Fruit fly (Drosophila melanogaster) whole organism, embryonic: ENCODE measurements around the gene Bhmt.

Experiments used
- ATbp ChIP-seq: fragments of 200-800 bp; sonication (Bioruptor generic); optimal IDR thresholded peaks from 2 replicates; lab custom pipeline; 2017; ENCODE audit warnings: missing biosample characterization, mild to moderate bottlenecking, missing genetic modification characterization, missing genetic modification reagents
- BEAF-32 ChIP-seq: fragments of 200-800 bp; sonication (Bioruptor generic); optimal IDR thresholded peaks from 3 replicates; lab custom pipeline; 2017; ENCODE audit warnings: missing biosample characterization, missing genetic modification characterization, mild to moderate bottlenecking, moderate library complexity, missing genetic modification reagents
- CG10959 ChIP-seq: fragments of 200-800 bp; sonication (Bioruptor generic); IDR thresholded peaks from 2 replicates; pipeline ENCODE4 v1.3.6; 2022; ENCODE audit warnings: missing biosample characterization, missing genetic modification characterization
- CG15514 ChIP-seq: fragments of 200-800 bp; sonication (Bioruptor generic); optimal IDR thresholded peaks from 3 replicates; lab custom pipeline; 2017; ENCODE audit warnings: missing biosample characterization, missing genetic modification characterization, mild to moderate bottlenecking, moderate library complexity, missing genetic modification reagents
- CG15601 ChIP-seq: fragments of 200-800 bp; sonication (Bioruptor generic); optimal IDR thresholded peaks from 3 replicates; lab custom pipeline; 2019; ENCODE audit warnings: missing biosample characterization, mild to moderate bottlenecking, missing genetic modification characterization, moderate library complexity
- CG1602 ChIP-seq: fragments of 200-800 bp; sonication (Bioruptor generic); optimal IDR thresholded peaks from 3 replicates; lab custom pipeline; 2016; ENCODE audit warnings: missing biosample characterization, missing genetic modification characterization
- CG16863 ChIP-seq: fragments of 200-800 bp; sonication (Bioruptor generic); optimal IDR thresholded peaks from 3 replicates; lab custom pipeline; 2016; ENCODE audit warnings: missing biosample characterization, missing genetic modification characterization
- CG17568 ChIP-seq: fragments of 200-800 bp; sonication (Bioruptor generic); optimal IDR thresholded peaks from 2 replicates; lab custom pipeline; 2018; ENCODE audit warnings: missing biosample characterization, mild to moderate bottlenecking, missing genetic modification characterization, moderate library complexity
- CG18011 ChIP-seq: fragments of 200-800 bp; sonication (Bioruptor generic); optimal IDR thresholded peaks from 2 replicates; lab custom pipeline; 2017; ENCODE audit warnings: missing biosample characterization, missing genetic modification characterization, mild to moderate bottlenecking, moderate library complexity, missing genotype
- CG3065 ChIP-seq: fragments of 200-800 bp; sonication (Bioruptor generic); optimal IDR thresholded peaks from 2 replicates; lab custom pipeline; 2016; ENCODE audit warnings: missing biosample characterization, missing genetic modification characterization
- CG31388 ChIP-seq: fragments of 200-800 bp; sonication (Bioruptor generic); optimal IDR thresholded peaks from 2 replicates; lab custom pipeline; 2016; ENCODE audit warnings: missing biosample characterization, missing genetic modification characterization
- CG3281 ChIP-seq: fragments of 200-800 bp; sonication (Bioruptor generic); optimal IDR thresholded peaks from 3 replicates; lab custom pipeline; 2017; ENCODE audit warnings: missing biosample characterization, mild to moderate bottlenecking, missing genetic modification characterization
- CG3726 ChIP-seq: fragments of 200-800 bp; sonication (Bioruptor generic); IDR thresholded peaks from 3 replicates; pipeline ENCODE4, ENCODE4 v1.3.6; 2022; ENCODE audit warnings: missing biosample characterization, missing genetic modification characterization
- CG6683 ChIP-seq: fragments of 200-800 bp; sonication (Bioruptor generic); optimal IDR thresholded peaks from 2 replicates; lab custom pipeline; 2017; ENCODE audit warnings: missing biosample characterization, mild to moderate bottlenecking, missing genetic modification characterization, missing genetic modification reagents
- CG6791 ChIP-seq: fragments of 200-800 bp; sonication (Bioruptor generic); IDR thresholded peaks from 3 replicates; pipeline ENCODE4 v1.3.6; 2022; ENCODE audit warnings: missing biosample characterization, missing genetic modification characterization; ENCODE audit not compliant: partially characterized antibody
- CG7271 ChIP-seq: fragments of 200-800 bp; sonication (Bioruptor generic); optimal IDR thresholded peaks from 2 replicates; lab custom pipeline; 2018; ENCODE audit warnings: missing biosample characterization, mild to moderate bottlenecking, missing genetic modification characterization, moderate library complexity
- CG7786 ChIP-seq: fragments of 200-800 bp; sonication (Bioruptor generic); optimal IDR thresholded peaks from 2 replicates; lab custom pipeline; 2016; ENCODE audit warnings: missing biosample characterization, missing genetic modification characterization
- CG7987 ChIP-seq: fragments of 200-800 bp; sonication (Bioruptor generic); optimal IDR thresholded peaks from 2 replicates; lab custom pipeline; 2018; ENCODE audit warnings: missing biosample characterization, mild to moderate bottlenecking, missing genetic modification characterization, moderate library complexity
- CG9876 ChIP-seq: fragments of 200-800 bp; sonication (Bioruptor generic); optimal IDR thresholded peaks from 2 replicates; lab custom pipeline; 2016; ENCODE audit warnings: missing biosample characterization, missing genetic modification characterization
- D19A ChIP-seq: fragments of 200-800 bp; optimal IDR thresholded peaks from 3 replicates; lab custom pipeline; 2019; ENCODE audit warnings: missing biosample characterization, mild to moderate bottlenecking, missing genetic modification characterization, moderate library complexity
- GATAe ChIP-seq: fragments of 200-800 bp; sonication (Bioruptor generic); conservative IDR thresholded peaks from 2 replicates; pipeline ENCODE4 v1.3.6; 2022; ENCODE audit warnings: missing biosample characterization, missing genetic modification characterization
- Gsc ChIP-seq: fragments of 200-800 bp; sonication (Bioruptor generic); IDR thresholded peaks from 2 replicates; pipeline ENCODE4 v1.3.6; 2022; ENCODE audit warnings: missing biosample characterization, missing genetic modification characterization
- Gug ChIP-seq: fragments of 200-800 bp; sonication (Bioruptor generic); IDR thresholded peaks from 4 replicates; pipeline ENCODE4 v1.3.6; 2022; ENCODE audit warnings: missing biosample characterization, missing genetic modification characterization
- HLH54F ChIP-seq: fragments of 200-800 bp; sonication (Bioruptor generic); optimal IDR thresholded peaks from 3 replicates; lab custom pipeline; 2016; ENCODE audit warnings: missing biosample characterization, missing genetic modification characterization
- Lim3 ChIP-seq: fragments of 200-800 bp; sonication (Bioruptor generic); IDR thresholded peaks from 2 replicates; pipeline ENCODE4 v1.3.6; 2022; ENCODE audit warnings: missing biosample characterization, missing genetic modification characterization
- MBD-R2 ChIP-seq: fragments of 200-800 bp; sonication (Bioruptor generic); IDR thresholded peaks from 2 replicates; pipeline ENCODE4 v1.3.6; 2022; ENCODE audit warnings: missing biosample characterization, missing genetic modification characterization
- Med ChIP-seq: fragments of 200-800 bp; sonication (Bioruptor generic); peaks from one replicate; lab custom pipeline; 2016; ENCODE audit warnings: missing biosample characterization, missing genetic modification characterization, mild to moderate bottlenecking, inconsistent platforms, moderate library complexity
- Oaz ChIP-seq: fragments of 200-800 bp; sonication (Bioruptor generic); IDR thresholded peaks from 2 replicates; pipeline ENCODE4 v1.3.6; 2022; ENCODE audit warnings: missing biosample characterization, missing genetic modification characterization
- Pdp1 ChIP-seq, 2 experiments: fragments of 200-800 bp; sonication (Bioruptor generic); optimal IDR thresholded peaks; 3 replicates each; lab custom pipeline; 2016; ENCODE audit warnings: missing biosample characterization in 2 of 2, missing genetic modification characterization in 2 of 2, mild to moderate bottlenecking in 1 of 2, moderate library complexity in 1 of 2
- TFAM ChIP-seq: fragments of 200-800 bp; sonication (Bioruptor generic); optimal IDR thresholded peaks from 2 replicates; lab custom pipeline; 2017; ENCODE audit warnings: missing biosample characterization, missing genetic modification characterization, inconsistent platforms
- Xbp1 ChIP-seq: fragments of 200-800 bp; sonication (Bioruptor generic); optimal IDR thresholded peaks from 3 replicates; lab custom pipeline; 2016; ENCODE audit warnings: missing biosample characterization, mild to moderate bottlenecking, missing genetic modification characterization
- Xrp1 ChIP-seq: fragments of 200-800 bp; sonication (Bioruptor generic); IDR thresholded peaks from 2 replicates; pipeline ENCODE4 v1.3.6; 2022; ENCODE audit warnings: missing biosample characterization, missing genetic modification characterization
- al ChIP-seq: fragments of 200-800 bp; sonication (Bioruptor generic); IDR thresholded peaks from 2 replicates; pipeline ENCODE4 v1.3.6; 2022; ENCODE audit warnings: missing biosample characterization, missing genetic modification characterization
- ash1 ChIP-seq: fragments of 200-800 bp; sonication (Bioruptor generic); optimal IDR thresholded peaks from 2 replicates; lab custom pipeline; 2018; ENCODE audit warnings: missing biosample characterization, mild to moderate bottlenecking, missing genetic modification characterization
- bcd ChIP-seq: fragments of 200-800 bp; sonication (Bioruptor generic); optimal IDR thresholded peaks from 2 replicates; lab custom pipeline; 2017; ENCODE audit warnings: missing biosample characterization, mild to moderate bottlenecking, missing genetic modification characterization
- dan ChIP-seq: fragments of 200-800 bp; sonication (Bioruptor generic); IDR thresholded peaks from 2 replicates; pipeline ENCODE4 v1.3.6; 2022; ENCODE audit warnings: missing biosample characterization, missing genetic modification characterization
- dati ChIP-seq: fragments of 200-800 bp; sonication (Bioruptor generic); IDR thresholded peaks from 2 replicates; pipeline ENCODE4 v1.3.6; 2022; ENCODE audit warnings: missing biosample characterization, missing genetic modification characterization
- dpn ChIP-seq, 2 experiments: fragments of 200-800 bp; sonication (Bioruptor generic); optimal IDR thresholded peaks; 3 replicates each; lab custom pipeline; 2016; ENCODE audit warnings: missing biosample characterization in 2 of 2, missing genetic modification characterization in 2 of 2
- fd102C ChIP-seq: fragments of 200-800 bp; sonication (Bioruptor generic); optimal IDR thresholded peaks from 2 replicates; lab custom pipeline; 2018; ENCODE audit warnings: missing biosample characterization, mild to moderate bottlenecking, missing genetic modification characterization, moderate library complexity
- fd96Cb ChIP-seq: fragments of 200-800 bp; sonication (Bioruptor generic); optimal IDR thresholded peaks from 2 replicates; lab custom pipeline; 2018; ENCODE audit warnings: missing biosample characterization, mild to moderate bottlenecking, missing genetic modification characterization, moderate library complexity
- gcm ChIP-seq: fragments of 200-800 bp; sonication (Bioruptor generic); optimal IDR thresholded peaks from 2 replicates; lab custom pipeline; 2019; ENCODE audit warnings: missing biosample characterization, mild to moderate bottlenecking, missing genetic modification characterization, moderate library complexity
- gem ChIP-seq: fragments of 200-800 bp; sonication (Bioruptor generic); optimal IDR thresholded peaks from 2 replicates; lab custom pipeline; 2019; ENCODE audit warnings: missing biosample characterization, mild to moderate bottlenecking, missing genetic modification characterization, moderate library complexity
- gsb-n ChIP-seq: fragments of 200-800 bp; sonication (Bioruptor generic); optimal IDR thresholded peaks from 3 replicates; lab custom pipeline; 2018; ENCODE audit warnings: missing biosample characterization, mild to moderate bottlenecking, missing genetic modification characterization
- hth ChIP-seq: fragments of >200 bp; optimal IDR thresholded peaks from 2 replicates; lab custom pipeline; 2017; ENCODE audit warnings: inconsistent platforms
- mam ChIP-seq: fragments of 200-800 bp; sonication (Bioruptor generic); optimal IDR thresholded peaks from 3 replicates; lab custom pipeline; 2016; ENCODE audit warnings: missing biosample characterization, missing genetic modification characterization
- pum ChIP-seq: fragments of 200-800 bp; sonication (Bioruptor generic); optimal IDR thresholded peaks from 2 replicates; lab custom pipeline; 2016; ENCODE audit warnings: missing biosample characterization, missing genetic modification characterization
- sens ChIP-seq: fragments of 200-800 bp; sonication (Bioruptor generic); peaks from one replicate; lab custom pipeline; 2016; ENCODE audit warnings: missing biosample characterization, missing genetic modification characterization
- sens-2 ChIP-seq: fragments of 200-800 bp; sonication (Bioruptor generic); IDR thresholded peaks from 2 replicates; pipeline ENCODE4 v1.3.6; 2022; ENCODE audit warnings: missing biosample characterization, missing genetic modification characterization
- shn ChIP-seq: fragments of 200-800 bp; sonication (Bioruptor generic); optimal IDR thresholded peaks from 3 replicates; lab custom pipeline; 2016; ENCODE audit warnings: missing biosample characterization, missing genetic modification characterization
- tio ChIP-seq: fragments of 200-800 bp; sonication (Bioruptor generic); optimal IDR thresholded peaks from 2 replicates; lab custom pipeline; 2017; ENCODE audit warnings: missing biosample characterization, missing genetic modification characterization, inconsistent platforms
- tx ChIP-seq: fragments of 200-800 bp; sonication (Bioruptor generic); optimal IDR thresholded peaks from 2 replicates; lab custom pipeline; 2016; ENCODE audit warnings: missing biosample characterization, missing genetic modification characterization
- zfh2 ChIP-seq: fragments of 200-800 bp; sonication (Bioruptor generic); optimal IDR thresholded peaks from 2 replicates; lab custom pipeline; 2016; ENCODE audit warnings: missing biosample characterization, missing genetic modification characterization

Gene Bhmt

DNA sequence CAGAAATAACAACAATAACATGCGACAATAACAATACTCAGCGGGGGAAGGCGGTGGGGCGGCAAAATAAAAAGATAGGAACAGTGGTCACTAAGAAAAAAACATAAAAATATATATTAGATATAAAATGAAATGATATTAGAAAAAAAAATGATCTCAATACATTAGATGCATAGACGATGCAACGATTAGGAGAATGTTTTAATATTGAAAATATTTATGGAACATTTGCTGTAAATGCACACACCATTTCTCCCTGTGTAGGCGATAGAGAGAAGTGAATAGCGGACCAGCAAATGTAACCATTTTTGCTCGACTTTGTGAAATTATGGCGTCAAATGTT, 9.1 kb upstream of the Bhmt start (continued):
- peak; percentile 45 to 63 for TF ChIP-seq dpn (GFP tag; optimal IDR thresholded peaks at IDR 0.05; lab: Kevin White, UChicago)
- peak; percentile 82 for TF ChIP-seq Oaz (GFP tag; lab: Robert Waterston, UW)
- TF ChIP-seq Gug (GFP tag; lab: Robert Waterston, UW) = peak; percentile 81
- TF ChIP-seq Xrp1 = peak; percentile 86
- TF ChIP-seq tx (GFP tag; lab: Kevin White, UChicago) = peak; percentile 28
- peak; percentile 60 for TF ChIP-seq CG6683 (GFP tag; lab: Kevin White, UChicago)
- peak; percentile 59 for TF ChIP-seq fd96Cb (tag; lab: Kevin White, UChicago)
- TF ChIP-seq CG3281 (GFP tag; lab: Kevin White, UChicago) = peak; percentile 89
- 0 out of 2 replicates have a peak, but pooled peaks have one; percentile 29 for TF ChIP-seq dati (GFP tag; lab: Robert Waterston, UW)
- no peak for TF ChIP-seq ash1 (GFP tag; lab: Kevin White, UChicago)
- peak; percentile 49 for TF ChIP-seq dan (GFP tag; lab: Robert Waterston, UW)
- TF ChIP-seq CG16863 (GFP tag; lab: Kevin White, UChicago) = no peak
- no peak for TF ChIP-seq Lim3 (GFP tag; lab: Robert Waterston, UW)
- peak; percentile 21 for TF ChIP-seq CG3065 (GFP tag; lab: Kevin White, UChicago)
- peak; percentile 89 for TF ChIP-seq Med (GFP tag; lab: Kevin White, UChicago)
- TF ChIP-seq fd102C (GFP tag; lab: Kevin White, UChicago) = no peak
- TF ChIP-seq tio (GFP tag; lab: Kevin White, UChicago) = peak; percentile 67
- TF ChIP-seq D19A (tag; lab: Kevin White, UChicago) = peak; percentile 37
- peak; percentile 73 for TF ChIP-seq Xbp1 (GFP tag; lab: Kevin White, UChicago)
- no peak for TF ChIP-seq shn (GFP tag; lab: Kevin White, UChicago)
- peak; percentile 46 for TF ChIP-seq CG7271 (tag; lab: Kevin White, UChicago)
- TF ChIP-seq CG7786 (GFP tag; lab: Kevin White, UChicago) = peak; percentile 2
- TF ChIP-seq al (GFP tag; lab: Robert Waterston, UW) = peak; percentile 94
- TF ChIP-seq CG7987 = peak; percentile 62
- no peak for TF ChIP-seq Gsc (GFP tag; lab: Robert Waterston, UW)
- peak; percentile 89 for TF ChIP-seq GATAe
- peak; percentile 26 for TF ChIP-seq gcm
- peak; percentile 19 for TF ChIP-seq gsb-n (tag; lab: Kevin White, UChicago)
- TF ChIP-seq CG17568 (GFP tag; lab: Kevin White, UChicago) = peak; percentile 63
- TF ChIP-seq CG6791 = no peak
- TF ChIP-seq mam = peak; percentile 66
- TF ChIP-seq CG15514 (GFP tag; lab: Kevin White, UChicago) = peak; percentile 83
- TF ChIP-seq CG3726 (GFP tag; lab: Robert Waterston, UW) = peak; percentile 46; the same call in 1 of the 3 replicates
- TF ChIP-seq CG31388 = peak; percentile 37
- TF ChIP-seq CG9876 = no peak
- peak; percentile 21 to 61 for TF ChIP-seq Pdp1 (GFP tag; optimal IDR thresholded peaks at IDR 0.05; lab: Kevin White, UChicago)
- peak; percentile 27 for TF ChIP-seq ATbp (GFP tag; lab: Kevin White, UChicago)
- TF ChIP-seq sens-2 (GFP tag; lab: Robert Waterston, UW) = peak; percentile 36; the same call in 1 of the 2 replicates
- TF ChIP-seq zfh2 (GFP tag; lab: Kevin White, UChicago) = peak; percentile 55
- TF ChIP-seq pum = peak; percentile 20
- TF ChIP-seq gem (tag; lab: Kevin White, UChicago) = peak; percentile 87
- peak; percentile 31 for TF ChIP-seq CG18011 (GFP tag; lab: Kevin White, UChicago)
- TF ChIP-seq CG15601 = no peak
- TF ChIP-seq HLH54F = peak; percentile 31
- peak; percentile 85 for TF ChIP-seq sens (GFP tag; lab: Kevin White, UChicago)
- TF ChIP-seq CG1602 (GFP tag; lab: Kevin White, UChicago) = peak; percentile 53
- peak; percentile 83 for TF ChIP-seq MBD-R2 (GFP tag; lab: Robert Waterston, UW)
- no peak for TF ChIP-seq hth (lab: Kevin White, UChicago)
- peak; percentile 75 for TF ChIP-seq bcd (GFP tag; lab: Kevin White, UChicago)
- peak; percentile 42; the same call in 1 of the 2 replicates for TF ChIP-seq CG10959
- no peak for TF ChIP-seq TFAM (GFP tag; lab: Kevin White, UChicago)
- no peak for TF ChIP-seq BEAF-32 (GFP tag; lab: Kevin White, UChicago)
